Fruit fly (Drosophila melanogaster): ENCODE data around the gene Ccdc85.

Gene Ccdc85

DNA sequence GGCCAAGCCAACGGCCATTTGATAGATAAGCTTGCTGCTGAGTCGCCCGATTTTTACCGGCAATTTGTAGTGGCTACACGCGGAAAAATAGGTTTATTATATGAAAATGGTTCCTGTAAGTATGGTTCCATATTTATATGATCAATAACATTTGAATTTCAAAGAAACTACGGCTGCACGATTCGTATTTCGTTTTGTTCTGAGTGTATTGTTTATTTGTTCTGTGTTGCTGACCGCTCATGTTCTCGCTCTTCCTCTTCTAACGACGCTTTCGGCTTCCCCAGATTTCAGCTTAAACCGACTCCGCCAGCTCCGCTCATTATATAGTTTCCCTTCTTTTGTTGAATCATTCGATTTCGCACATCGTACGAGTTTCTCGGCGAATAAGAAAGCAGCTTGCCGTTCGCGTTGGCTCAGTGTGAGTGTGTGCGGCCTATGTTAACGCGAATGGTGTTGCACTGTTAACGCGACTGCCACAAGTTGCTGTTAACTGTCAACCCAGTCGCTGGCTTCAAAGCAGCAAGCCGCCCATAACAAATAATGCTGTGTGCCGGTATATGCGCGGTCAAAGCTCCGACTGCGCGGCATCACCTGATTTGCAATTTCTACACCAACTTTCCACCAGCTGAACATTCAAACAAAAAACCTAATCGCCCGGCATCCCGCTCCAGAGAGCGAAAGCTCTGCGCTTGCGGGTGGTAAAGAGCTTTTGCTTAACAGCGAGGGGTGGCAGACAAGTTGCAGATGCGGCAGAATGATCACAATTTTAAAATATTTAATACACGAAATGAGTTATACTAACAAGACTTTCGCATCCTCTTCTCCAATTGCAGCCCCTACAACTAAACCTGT is 59.9 kb downstream of the Ccdc85 start (continued):
- TF ChIP-seq z (GFP tag; IDR thresholded peaks at IDR 0.05) (no peak), NK7.1 (GFP tag; optimal IDR thresholded peaks at IDR 0.05) (no peak), CG7372 (GFP tag; IDR thresholded peaks at IDR 0.05) (no peak), sug (tag; optimal IDR thresholded peaks at IDR 0.05) (peak; percentile 61), cwo (GFP tag; optimal IDR thresholded peaks at IDR 0.05) (peak; percentile 39), CHES-1-like (GFP tag; optimal IDR thresholded peaks at IDR 0.05) (peak; percentile 52), CG9876 (GFP tag; optimal IDR thresholded peaks at IDR 0.05) (peak; percentile 3), CG32532 (GFP tag; IDR thresholded peaks at IDR 0.05) (peak; percentile 48; the same call in 1 of the 2 replicates), CG7556 (GFP tag; optimal IDR thresholded peaks at IDR 0.05) (peak; percentile 40), Deaf1 (tag; optimal IDR thresholded peaks at IDR 0.05) (peak; percentile 25), Lhr (GFP tag; optimal IDR thresholded peaks at IDR 0.05) (no peak), ase (GFP tag; IDR thresholded peaks at IDR 0.05) (no peak), HLH54F (GFP tag; optimal IDR thresholded peaks at IDR 0.05) (peak; percentile 41), caup (GFP tag; optimal IDR thresholded peaks at IDR 0.05; ENCODE audit: severe bottlenecking) (peak; percentile 6), CG18476 (GFP tag; optimal IDR thresholded peaks at IDR 0.05) (peak; percentile 94), CG11247 (GFP tag; IDR thresholded peaks at IDR 0.05) (peak; percentile 43; the same call in 1 of the 2 replicates), Trl (optimal IDR thresholded peaks at IDR 0.05) (peak; percentile 27 to 32), Trl (GFP tag; optimal IDR thresholded peaks at IDR 0.05) (no peak), cas (GFP tag; IDR thresholded peaks at IDR 0.05) (0 out of 2 replicates have a peak, but pooled peaks have one; percentile 5), Taf1 (GFP tag; IDR thresholded peaks at IDR 0.05) (peak; percentile 50), mirr (GFP tag; optimal IDR thresholded peaks at IDR 0.05) (peak; percentile 40), CG6175 (GFP tag; IDR thresholded peaks at IDR 0.05) (peak; percentile 87), Hr51 (GFP tag; optimal IDR thresholded peaks at IDR 0.05) (no peak), mld (GFP tag; IDR thresholded peaks at IDR 0.05; ENCODE audit: partially characterized antibody) (no peak), CG1792 (GFP tag; optimal IDR thresholded peaks at IDR 0.05) (no peak), CG7745 (tag; optimal IDR thresholded peaks at IDR 0.05) (no peak), CG12769 (tag; optimal IDR thresholded peaks at IDR 0.05) (no peak), CG7839 (tag; optimal IDR thresholded peaks at IDR 0.05) (no peak), CG11560 (tag; IDR thresholded peaks at IDR 0.05) (no peak), Usf (GFP tag; optimal IDR thresholded peaks at IDR 0.05) (peak; percentile 28), CG2875 (GFP tag; optimal IDR thresholded peaks at IDR 0.05) (no peak), dm (GFP tag; optimal IDR thresholded peaks at IDR 0.05) (no peak), vvl (GFP tag; IDR thresholded peaks at IDR 0.05) (peak; percentile 34; the same call in 1 of the 2 replicates), tap (tag; optimal IDR thresholded peaks at IDR 0.05) (no peak), tin (GFP tag; optimal IDR thresholded peaks at IDR 0.05) (no peak), Ptx1 (GFP tag; IDR thresholded peaks at IDR 0.05) (peak; percentile 62), CG3407 (GFP tag; optimal IDR thresholded peaks at IDR 0.05) (no peak), CG9817 (tag; optimal IDR thresholded peaks at IDR 0.05) (peak; percentile 29), GATAe (GFP tag; conservative IDR thresholded peaks at IDR 0.05) (no peak), Hr39 (optimal IDR thresholded peaks at IDR 0.05) (no peak), Rx (GFP tag; IDR thresholded peaks at IDR 0.05) (0 out of 2 replicates have a peak, but pooled peaks have one; percentile 21), crp (GFP tag; optimal IDR thresholded peaks at IDR 0.05) (peak in 1 of 2 experiments; percentile 57), CG11456 (GFP tag; IDR thresholded peaks at IDR 0.05) (no peak), grau (tag; optimal IDR thresholded peaks at IDR 0.05) (peak; percentile 11), CG31388 (GFP tag; optimal IDR thresholded peaks at IDR 0.05) (no peak), CG3847 (GFP tag; IDR thresholded peaks at IDR 0.05) (peak; percentile 39; the same call in 1 of the 2 replicates), CG13296 (GFP tag; optimal IDR thresholded peaks at IDR 0.05) (no peak), lmd (GFP tag; IDR thresholded peaks at IDR 0.05) (peak; percentile 60), chn (GFP tag; optimal IDR thresholded peaks at IDR 0.05) (peak; percentile 37), sob (GFP tag; IDR thresholded peaks at IDR 0.05) (peak; percentile 43; the same call in 1 of the 2 replicates)

Data from whole organism, embryonic.